Worm (Caenorhabditis elegans): ENCODE measurements around the gene sto-5.

The sto-5 gene

ce11 chrX:16782797-16783259 is 42.4 kb downstream of the sto-5 start, which contains the start of gene T01C8.3:
TSS of gene T01C8.3 (minus strand) at chrX:16783209.
- no peak for TF ChIP-seq lsy-2 (tag; optimal IDR thresholded peaks at IDR 0.05)
- TF ChIP-seq mep-1 (tag; optimal IDR thresholded peaks at IDR 0.05): no peak
- no peak for TF ChIP-seq ham-2 (GFP tag; optimal IDR thresholded peaks at IDR 0.05)
- TF ChIP-seq hlh-1 (tag; optimal IDR thresholded peaks at IDR 0.05): no peak
- TF ChIP-seq blmp-1 (tag; optimal IDR thresholded peaks at IDR 0.05): no peak
- no peak for TF ChIP-seq nhr-76 (tag; optimal IDR thresholded peaks at IDR 0.05)
- no peak for TF ChIP-seq bed-3 (GFP tag; optimal IDR thresholded peaks at IDR 0.05)

DNA sequence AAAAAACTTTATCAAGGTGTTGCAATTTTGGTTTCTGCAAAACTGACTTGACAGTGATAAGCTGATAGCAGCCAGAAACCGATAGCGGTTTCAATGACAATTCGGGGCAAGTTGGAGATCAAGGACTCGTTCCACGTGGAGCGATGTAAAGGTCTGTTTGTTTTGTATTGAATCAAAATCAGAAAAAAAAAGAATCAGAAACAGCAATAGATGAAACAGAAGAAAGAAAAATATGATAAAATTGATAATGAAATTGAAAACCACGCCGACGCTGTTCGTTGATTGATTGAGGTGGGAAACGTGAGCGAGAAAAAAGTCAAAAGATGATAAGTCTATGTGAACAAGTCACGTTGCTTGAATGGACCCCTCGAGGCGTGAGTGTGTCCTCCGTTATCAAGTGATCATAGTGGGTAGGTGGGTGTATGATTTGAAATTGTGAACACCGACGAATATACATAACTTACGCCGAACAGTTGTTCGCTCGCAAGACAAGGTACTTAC is 49.9 kb downstream of the sto-5 start:
- no peak for TF ChIP-seq lsy-2 (tag; optimal IDR thresholded peaks at IDR 0.05)
- peak; percentile 52 for TF ChIP-seq hlh-1 (tag; optimal IDR thresholded peaks at IDR 0.05)
- TF ChIP-seq zip-8 (tag; optimal IDR thresholded peaks at IDR 0.05): no peak

DNA sequence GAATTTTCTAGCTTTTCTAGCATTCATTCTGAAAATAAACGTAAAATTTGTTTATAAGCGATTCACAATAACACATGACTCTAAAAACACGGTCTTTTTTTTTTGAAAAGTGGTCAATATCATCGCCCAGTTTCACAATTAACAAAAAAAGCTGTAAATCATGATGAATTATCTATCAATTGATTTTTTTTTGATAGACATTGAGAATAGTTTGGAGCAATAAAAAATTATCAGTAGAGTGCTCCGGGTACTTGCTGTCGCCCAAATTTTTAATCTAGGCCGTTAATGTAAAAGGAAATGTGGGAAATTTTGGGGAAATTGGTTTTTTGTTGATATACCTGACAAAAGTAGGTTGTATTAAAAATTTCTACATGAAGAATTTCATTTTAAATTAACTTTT is 51.8 kb downstream of the sto-5 start:
- TF ChIP-seq nhr-76 (tag; optimal IDR thresholded peaks at IDR 0.05) (no peak), nhr-12 (tag; optimal IDR thresholded peaks at IDR 0.05) (no peak)

DNA sequence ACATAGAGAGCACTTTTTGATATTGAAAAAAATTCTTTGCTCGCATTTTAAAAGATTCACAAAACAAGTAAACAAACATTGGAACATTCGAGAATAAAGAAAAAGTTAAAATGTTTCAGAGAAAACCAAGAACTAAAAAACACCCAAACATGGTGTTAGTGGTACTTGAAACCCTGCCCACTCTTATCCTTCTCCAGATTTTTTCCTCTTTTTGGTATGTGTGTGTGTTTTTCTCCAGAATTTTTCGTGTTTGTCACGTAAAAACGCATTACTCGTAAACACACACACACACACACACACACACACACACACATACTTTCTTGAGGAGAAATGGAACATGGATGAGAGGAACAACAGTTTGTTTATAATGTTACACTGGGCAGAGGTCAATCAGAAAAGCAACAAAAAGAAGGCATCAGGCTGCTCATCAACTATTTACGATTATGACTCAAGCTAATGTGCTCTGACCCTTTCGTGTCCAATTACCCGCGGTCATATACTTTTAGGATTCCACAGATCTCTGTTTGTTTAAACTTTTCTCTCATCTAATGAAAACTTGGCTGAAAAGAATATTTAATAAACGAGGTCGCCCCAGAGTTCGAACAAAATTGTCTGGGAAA is 53.0 kb downstream of the sto-5 start:
- TF ChIP-seq sem-2 (GFP tag; optimal IDR thresholded peaks at IDR 0.05): no peak
- no peak for TF ChIP-seq elt-3 (tag; optimal IDR thresholded peaks at IDR 0.05)
- TF ChIP-seq nhr-237 (tag; optimal IDR thresholded peaks at IDR 0.05): no peak
- no peak for TF ChIP-seq ztf-11 (tag; optimal IDR thresholded peaks at IDR 0.05)

ce11 chrX:16770919-16771318 is 54.3 kb downstream of the sto-5 start:
- no peak for TF ChIP-seq nhr-28 (tag; optimal IDR thresholded peaks at IDR 0.05)
- no peak for TF ChIP-seq sem-2 (GFP tag; optimal IDR thresholded peaks at IDR 0.05)
- no peak for TF ChIP-seq tbx-8 (GFP tag; optimal IDR thresholded peaks at IDR 0.05)
- TF ChIP-seq bed-3 (GFP tag; optimal IDR thresholded peaks at IDR 0.05): no peak
- peak; percentile 32 for TF ChIP-seq ham-2 (GFP tag; optimal IDR thresholded peaks at IDR 0.05)
- TF ChIP-seq cnd-1 (tag; optimal IDR thresholded peaks at IDR 0.05): peak; percentile 46
- TF ChIP-seq lin-13 (tag; optimal IDR thresholded peaks at IDR 0.05): no peak
- TF ChIP-seq zip-8 (tag; optimal IDR thresholded peaks at IDR 0.05): no peak
- TF ChIP-seq lsy-2 (tag; optimal IDR thresholded peaks at IDR 0.05): no peak
- no peak for TF ChIP-seq snpc-4 (tag; optimal IDR thresholded peaks at IDR 0.05)
- peak; percentile 29 for TF ChIP-seq mls-2 (tag; optimal IDR thresholded peaks at IDR 0.05)
- TF ChIP-seq unc-120 (tag; optimal IDR thresholded peaks at IDR 0.05; ENCODE audit: poor library complexity, severe bottlenecking): no peak
- TF ChIP-seq hlh-1 (tag; optimal IDR thresholded peaks at IDR 0.05): peak; percentile 13
- no peak for TF ChIP-seq mab-5 (tag; optimal IDR thresholded peaks at IDR 0.05)
- TF ChIP-seq lin-32 (GFP tag; optimal IDR thresholded peaks at IDR 0.05): peak; percentile 12
- no peak for TF ChIP-seq nhr-237 (tag; optimal IDR thresholded peaks at IDR 0.05)
- TF ChIP-seq ces-1 (GFP tag; optimal IDR thresholded peaks at IDR 0.05): no peak
- TF ChIP-seq nhr-76 (tag; optimal IDR thresholded peaks at IDR 0.05): no peak
- TF ChIP-seq mep-1 (tag; optimal IDR thresholded peaks at IDR 0.05): peak; percentile 15
- no peak for TF ChIP-seq pha-4 (tag; optimal IDR thresholded peaks at IDR 0.05)
- TF ChIP-seq nhr-12 (tag; optimal IDR thresholded peaks at IDR 0.05): no peak
- peak; percentile 95 for TF ChIP-seq nhr-2 (tag; optimal IDR thresholded peaks at IDR 0.05)
- peak; percentile 48 for TF ChIP-seq drap-1 (GFP tag; optimal IDR thresholded peaks at IDR 0.05)
- no peak for TF ChIP-seq unc-39 (tag; optimal IDR thresholded peaks at IDR 0.05)
- no peak for TF ChIP-seq ceh-39 (tag; optimal IDR thresholded peaks at IDR 0.05)

- TF ChIP-seq ces-1 (GFP tag; optimal IDR thresholded peaks at IDR 0.05): no peak
- TF ChIP-seq unc-62 (GFP tag; optimal IDR thresholded peaks at IDR 0.05): peak; percentile 8
These were observed 54.9 kb downstream of the sto-5 start, which contains the start of gene mct-6 for ce11 chrX:16770398-16770797. TSS of gene mct-6 (minus strand) at chrX:16770498.

All from whole organism, mixed stage, embryonic.